Worm (Caenorhabditis elegans): ENCODE measurements around the gene Y75B8A.13.

Gene Y75B8A.13

ce11 chrIII:12230195-12230594 is 14.7 kb upstream of the Y75B8A.13 start:
- TF ChIP-seq elt-3 (tag; optimal IDR thresholded peaks at IDR 0.05) (no peak), unc-39 (tag; optimal IDR thresholded peaks at IDR 0.05) (no peak), mls-2 (tag; optimal IDR thresholded peaks at IDR 0.05) (no peak), tbx-8 (GFP tag; optimal IDR thresholded peaks at IDR 0.05) (no peak), lin-32 (GFP tag; optimal IDR thresholded peaks at IDR 0.05) (no peak), sem-2 (GFP tag; optimal IDR thresholded peaks at IDR 0.05) (no peak), lsy-2 (tag; optimal IDR thresholded peaks at IDR 0.05) (no peak), drap-1 (GFP tag; optimal IDR thresholded peaks at IDR 0.05) (no peak), hlh-1 (tag; optimal IDR thresholded peaks at IDR 0.05) (no peak), flh-1 (GFP tag; optimal IDR thresholded peaks at IDR 0.05) (no peak), M03D4.4 (tag; optimal IDR thresholded peaks at IDR 0.05) (no peak), ces-1 (GFP tag; optimal IDR thresholded peaks at IDR 0.05) (no peak), sptf-1 (tag; optimal IDR thresholded peaks at IDR 0.05) (no peak), lin-13 (tag; optimal IDR thresholded peaks at IDR 0.05) (no peak), nhr-76 (tag; optimal IDR thresholded peaks at IDR 0.05) (no peak), bed-3 (GFP tag; optimal IDR thresholded peaks at IDR 0.05) (no peak), elt-1 (tag; optimal IDR thresholded peaks at IDR 0.05; ENCODE audit: borderline replicate concordance, insufficient read depth) (no peak), nhr-12 (tag; optimal IDR thresholded peaks at IDR 0.05) (no peak), nhr-2 (tag; optimal IDR thresholded peaks at IDR 0.05) (no peak)

ce11 chrIII:12227935-12228334 is 12.4 kb upstream of the Y75B8A.13 start:
- TF ChIP-seq nhr-12 (tag; optimal IDR thresholded peaks at IDR 0.05) = no peak
- no peak for TF ChIP-seq zip-8 (tag; optimal IDR thresholded peaks at IDR 0.05)
- no peak for TF ChIP-seq lin-32 (GFP tag; optimal IDR thresholded peaks at IDR 0.05)
- no peak for TF ChIP-seq bed-3 (GFP tag; optimal IDR thresholded peaks at IDR 0.05)
- no peak for TF ChIP-seq nhr-237 (tag; optimal IDR thresholded peaks at IDR 0.05)
- TF ChIP-seq sem-2 (GFP tag; optimal IDR thresholded peaks at IDR 0.05) = no peak
- TF ChIP-seq mep-1 (tag; optimal IDR thresholded peaks at IDR 0.05) = no peak
- TF ChIP-seq sptf-1 (tag; optimal IDR thresholded peaks at IDR 0.05) = no peak
- TF ChIP-seq mab-5 (tag; optimal IDR thresholded peaks at IDR 0.05) = no peak

- no peak for TF ChIP-seq mls-2 (tag; optimal IDR thresholded peaks at IDR 0.05)
- TF ChIP-seq mab-5 (tag; optimal IDR thresholded peaks at IDR 0.05) = no peak
- TF ChIP-seq ces-1 (GFP tag; optimal IDR thresholded peaks at IDR 0.05) = peak; percentile 94
- no peak for TF ChIP-seq unc-39 (tag; optimal IDR thresholded peaks at IDR 0.05)
- TF ChIP-seq lsy-2 (tag; optimal IDR thresholded peaks at IDR 0.05) = peak; percentile 40
- peak; percentile 53 for TF ChIP-seq pha-4 (tag; optimal IDR thresholded peaks at IDR 0.05)
- no peak for TF ChIP-seq ztf-11 (tag; optimal IDR thresholded peaks at IDR 0.05)
- peak; percentile 50 for TF ChIP-seq ceh-39 (tag; optimal IDR thresholded peaks at IDR 0.05)
- no peak for TF ChIP-seq blmp-1 (tag; optimal IDR thresholded peaks at IDR 0.05)
- no peak for TF ChIP-seq nhr-12 (tag; optimal IDR thresholded peaks at IDR 0.05)
- TF ChIP-seq cnd-1 (tag; optimal IDR thresholded peaks at IDR 0.05) = peak; percentile 24
- peak; percentile 28 for TF ChIP-seq lin-13 (tag; optimal IDR thresholded peaks at IDR 0.05)
- peak; percentile 75 for TF ChIP-seq mep-1 (tag; optimal IDR thresholded peaks at IDR 0.05)
- peak; percentile 6 for TF ChIP-seq nhr-237 (tag; optimal IDR thresholded peaks at IDR 0.05)
- TF ChIP-seq hlh-1 (tag; optimal IDR thresholded peaks at IDR 0.05) = peak; percentile 54
Measured at ce11 chrIII:12226089-12226682, 10.7 kb upstream of the Y75B8A.13 start, which contains the start of the genes Y75B8A.18 and Y75B8A.19. TSS of gene Y75B8A.18 (minus strand) at chrIII:12226230. TSS of gene Y75B8A.19 (plus strand) at chrIII:12226632.

ce11 chrIII:12225234-12225633 is 9.7 kb upstream of the Y75B8A.13 start, which contains the start of gene gmn-1:
TSS of gene gmn-1 (minus strand) at chrIII:12225331.
- TF ChIP-seq ceh-39 (tag; optimal IDR thresholded peaks at IDR 0.05) (no peak), elt-1 (tag; optimal IDR thresholded peaks at IDR 0.05; ENCODE audit: borderline replicate concordance, insufficient read depth) (no peak), lsy-2 (tag; optimal IDR thresholded peaks at IDR 0.05) (no peak), ham-2 (GFP tag; optimal IDR thresholded peaks at IDR 0.05) (no peak), mls-2 (tag; optimal IDR thresholded peaks at IDR 0.05) (no peak), mep-1 (tag; optimal IDR thresholded peaks at IDR 0.05) (no peak)

ce11 chrIII:12223208-12223607 is 7.7 kb upstream of the Y75B8A.13 start:
- TF ChIP-seq ceh-83 (GFP tag; optimal IDR thresholded peaks at IDR 0.05) (no peak), ces-1 (GFP tag; optimal IDR thresholded peaks at IDR 0.05) (no peak), blmp-1 (tag; optimal IDR thresholded peaks at IDR 0.05) (no peak), zip-8 (tag; optimal IDR thresholded peaks at IDR 0.05) (no peak), lin-32 (GFP tag; optimal IDR thresholded peaks at IDR 0.05) (no peak), lin-13 (tag; optimal IDR thresholded peaks at IDR 0.05) (no peak), tbx-8 (GFP tag; optimal IDR thresholded peaks at IDR 0.05) (no peak), sptf-1 (tag; optimal IDR thresholded peaks at IDR 0.05) (no peak), bed-3 (GFP tag; optimal IDR thresholded peaks at IDR 0.05) (no peak), nhr-2 (tag; optimal IDR thresholded peaks at IDR 0.05) (no peak), nhr-237 (tag; optimal IDR thresholded peaks at IDR 0.05) (no peak), nhr-76 (tag; optimal IDR thresholded peaks at IDR 0.05) (no peak), mab-5 (tag; optimal IDR thresholded peaks at IDR 0.05) (no peak), ceh-43 (GFP tag; optimal IDR thresholded peaks at IDR 0.05) (no peak), nhr-12 (tag; optimal IDR thresholded peaks at IDR 0.05) (no peak), M03D4.4 (tag; optimal IDR thresholded peaks at IDR 0.05) (no peak)

Measured in whole organism, mixed stage, embryonic.